Worm (Caenorhabditis elegans): ENCODE data around the gene cbp-2.

DNA sequence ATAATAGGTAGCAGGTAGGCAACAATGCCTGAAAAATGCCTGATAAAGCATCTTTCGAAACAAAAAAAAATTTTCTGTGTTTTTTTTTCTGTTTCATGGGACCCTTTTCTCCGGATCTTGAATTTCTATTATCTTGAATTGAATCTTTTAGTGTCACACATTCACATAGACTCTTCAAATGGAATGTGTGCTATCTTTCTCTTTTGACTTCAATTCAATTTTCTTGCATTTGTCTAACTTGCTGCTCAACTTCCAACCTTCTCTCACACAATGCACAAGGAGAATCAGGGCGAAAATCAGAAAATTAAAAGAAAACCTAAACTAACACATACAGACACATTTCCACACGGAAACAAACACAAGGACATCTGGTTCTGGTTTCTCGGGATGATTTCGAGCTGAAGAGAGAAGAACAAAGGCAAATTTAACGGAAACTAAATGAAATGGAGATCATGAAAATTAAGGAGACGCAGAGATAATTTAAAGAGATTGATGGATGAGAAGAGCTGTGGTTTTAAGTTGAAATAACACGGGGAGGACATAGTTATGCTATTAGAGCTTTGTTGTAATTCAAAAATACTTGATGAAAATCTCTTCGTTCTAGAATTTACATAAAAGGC, 49.3 kb downstream of the cbp-2 start:
- no peak for TF ChIP-seq ceh-28 (tag; optimal IDR thresholded peaks at IDR 0.05)
- TF ChIP-seq skn-1 (tag; optimal IDR thresholded peaks at IDR 0.05), result no peak
- no peak for TF ChIP-seq snpc-4 (tag; optimal IDR thresholded peaks at IDR 0.05)
- TF ChIP-seq zag-1 (tag; optimal IDR thresholded peaks at IDR 0.05), result no peak
- no peak for TF ChIP-seq fos-1 (tag; optimal IDR thresholded peaks at IDR 0.05)
- TF ChIP-seq ztf-11 (tag; optimal IDR thresholded peaks at IDR 0.05), result no peak
- no peak for TF ChIP-seq ztf-4 (tag; optimal IDR thresholded peaks at IDR 0.05)
- no peak for TF ChIP-seq ama-1 (optimal IDR thresholded peaks at IDR 0.05)
- TF ChIP-seq nhr-28 (tag; optimal IDR thresholded peaks at IDR 0.05), result no peak
- TF ChIP-seq jun-1 (tag; optimal IDR thresholded peaks at IDR 0.05), result no peak
- no peak for TF ChIP-seq aly-2 (tag; optimal IDR thresholded peaks at IDR 0.05)
- no peak for TF ChIP-seq nfya-1 (tag; optimal IDR thresholded peaks at IDR 0.05; ENCODE audit: insufficient read depth)

All from whole organism, L3 larva.